Fruit fly (Drosophila melanogaster) whole organism: Measurements from ENCODE around the gene CG33258.

Experiments
- EcR ChIP-seq, 2 experiments: fragments of >200 bp; optimal IDR thresholded peaks; 2 replicates each; lab custom pipeline; 2017; ENCODE audit warnings: missing biosample characterization in 2 of 2, missing genetic modification characterization in 2 of 2, missing genetic modification reagents in 2 of 2
- pan ChIP-seq: fragments of >200 bp; optimal IDR thresholded peaks from 2 replicates; lab custom pipeline; 2017

DNA sequence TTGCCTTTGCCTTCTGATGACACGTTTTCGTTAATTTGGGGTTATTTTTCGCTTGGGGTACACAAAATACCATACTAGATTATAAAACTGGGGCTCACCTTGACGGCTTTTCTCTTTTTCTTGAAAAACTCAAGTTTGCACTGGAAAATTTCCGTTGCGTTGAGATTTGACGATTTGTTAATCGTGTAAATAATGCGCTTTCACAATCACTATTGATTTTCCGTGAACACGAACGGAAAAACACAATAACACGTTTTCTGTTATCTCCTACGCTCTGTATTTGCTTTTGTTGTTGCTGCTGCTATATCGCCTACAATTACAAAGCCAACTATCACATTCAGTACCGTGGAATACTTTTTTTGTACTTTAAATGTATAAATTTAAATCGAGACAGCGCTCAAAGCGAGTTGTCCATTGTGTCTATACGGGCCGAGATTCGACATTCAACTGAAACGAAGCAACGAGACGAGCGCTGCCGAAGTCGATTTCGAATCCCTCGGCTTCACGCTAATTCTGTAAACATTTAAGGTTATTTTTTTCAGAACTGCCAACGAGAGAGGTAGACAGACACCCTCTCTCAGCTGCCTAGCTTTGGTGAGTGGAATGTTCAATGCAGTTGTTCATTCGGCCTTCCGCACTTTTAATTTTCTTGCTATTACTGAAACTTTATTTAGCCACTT, 35.8 kb upstream of the CG33258 start:
- TF ChIP-seq pan (no peak), EcR (GFP tag; optimal IDR thresholded peaks at IDR 0.05; lab: Kevin White, UChicago) (no peak)
